Worm (Caenorhabditis elegans) whole organism, L4 larva: ENCODE data around the gene C30B5.6.
A peak's percentile ranks its signal among the peaks of the same experiment; 100 is the strongest.

ENCODE experiments used
- F26F4.8 ChIP-seq: fragments of 200-800 bp; sonication (Bioruptor generic); conservative IDR thresholded peaks from 2 replicates; pipeline ENCODE4 v1.3.6; 2022; ENCODE audit warnings: missing genetic modification characterization, missing compliant biosample characterization
- F44E2.7 ChIP-seq: fragments of 200-800 bp; sonication (Bioruptor generic); IDR thresholded peaks from 2 replicates; pipeline ENCODE4 v2.1.2; 2022; ENCODE audit warnings: missing genetic modification characterization, missing compliant biosample characterization
- F49E8.2 ChIP-seq: sonication (generic microtip); optimal IDR thresholded peaks from 2 replicates; lab custom pipeline; 2016; ENCODE audit warnings: missing compliant biosample characterization, mild to moderate bottlenecking, missing genetic modification characterization, borderline replicate concordance
- R02D3.7 ChIP-seq: fragments of 150-350 bp; sonication (generic microtip); optimal IDR thresholded peaks from 3 replicates; lab custom pipeline; 2014; ENCODE audit warnings: missing biosample characterization, missing genetic modification characterization
- Y105C5A.15 ChIP-seq: fragments of 200-800 bp; sonication (Bioruptor generic); IDR thresholded peaks from 2 replicates; pipeline ENCODE4 v1.3.6; 2022; ENCODE audit warnings: missing genetic modification characterization, missing compliant biosample characterization
- Y75B8A.6 ChIP-seq: fragments of 200-800 bp; sonication (Bioruptor generic); IDR thresholded peaks from 2 replicates; pipeline ENCODE4 v1.3.6; 2022; ENCODE audit warnings: missing genetic modification reagents, missing genetic modification characterization, missing compliant biosample characterization
- ZK546.5 ChIP-seq, 2 experiments: sonication (generic microtip); optimal IDR thresholded peaks; 2 replicates each; lab custom pipeline; 2017; ENCODE audit warnings: missing biosample characterization in 2 of 2, missing genetic modification characterization in 2 of 2
- aha-1 ChIP-seq: fragments of 150-350 bp; peaks from one replicate; lab custom pipeline; 2014; ENCODE audit warnings: missing biosample characterization, missing genetic modification characterization
- ceh-32 ChIP-seq: sonication (generic microtip); optimal IDR thresholded peaks from 2 replicates; lab custom pipeline; 2016; ENCODE audit warnings: mild to moderate bottlenecking, missing genetic modification characterization, missing compliant biosample characterization; ENCODE audit not compliant: poor library complexity
- daf-12 ChIP-seq: fragments of 150-350 bp; optimal IDR thresholded peaks from 2 replicates; lab custom pipeline; 2014; ENCODE audit warnings: missing biosample characterization, missing genetic modification reagents, missing genetic modification characterization
- daf-16 ChIP-seq, 3 experiments: sonication (generic microtip); optimal IDR thresholded peaks; 2 replicates each; lab custom pipeline; 2016 to 2017; ENCODE audit warnings: missing genetic modification characterization in 3 of 3, missing genetic modification reagents in 3 of 3, mild to moderate bottlenecking in 2 of 3, missing compliant biosample characterization in 2 of 3, missing biosample characterization in 1 of 3, moderate library complexity in 1 of 3
- dmd-9 ChIP-seq: fragments of 200-800 bp; sonication (Bioruptor generic); IDR thresholded peaks from 2 replicates; pipeline ENCODE4 v1.3.6; 2022; ENCODE audit warnings: missing genetic modification reagents, missing genetic modification characterization, missing compliant biosample characterization
- egl-27 ChIP-seq: sonication (generic microtip); optimal IDR thresholded peaks from 3 replicates; lab custom pipeline; 2017; ENCODE audit warnings: missing biosample characterization, missing genetic modification reagents, missing genetic modification characterization
- egl-43 ChIP-seq: fragments of 200-800 bp; sonication (Bioruptor generic); IDR thresholded peaks from 2 replicates; pipeline ENCODE4 v1.3.6; 2022; ENCODE audit warnings: missing genetic modification reagents, missing genetic modification characterization, missing compliant biosample characterization
- gei-8 ChIP-seq: fragments of 200-800 bp; sonication (Bioruptor generic); optimal IDR thresholded peaks from 2 replicates; lab custom pipeline; 2018; ENCODE audit warnings: mild to moderate bottlenecking, missing genetic modification characterization, missing compliant biosample characterization
- hif-1 ChIP-seq, 2 experiments: sonication (generic microtip); optimal IDR thresholded peaks; 2 replicates each; lab custom pipeline; 2016 to 2017; ENCODE audit warnings: missing compliant biosample characterization in 2 of 2, missing genetic modification characterization in 2 of 2, missing genetic modification reagents in 2 of 2, missing genotype in 2 of 2, mild to moderate bottlenecking in 1 of 2
- hlh-11 ChIP-seq: fragments of 200-800 bp; sonication (Bioruptor generic); optimal IDR thresholded peaks from 2 replicates; lab custom pipeline; 2018; ENCODE audit warnings: mild to moderate bottlenecking, missing genetic modification characterization, missing compliant biosample characterization
- hlh-30 ChIP-seq: sonication (generic microtip); optimal IDR thresholded peaks from 2 replicates; lab custom pipeline; 2017; ENCODE audit warnings: antibody characterized with exemption, mild to moderate bottlenecking, missing genetic modification characterization, missing compliant biosample characterization; ENCODE audit not compliant: insufficient read depth
- hmg-1.1 ChIP-seq: fragments of 200-800 bp; sonication (Bioruptor generic); IDR thresholded peaks from 2 replicates; pipeline ENCODE4 v1.3.6; 2022; ENCODE audit warnings: missing genetic modification reagents, missing genetic modification characterization, missing compliant biosample characterization
- lin-1 ChIP-seq: fragments of 200-800 bp; sonication (Bioruptor generic); IDR thresholded peaks from 2 replicates; pipeline ENCODE4 v1.3.6; 2022; ENCODE audit warnings: missing genetic modification reagents, missing genetic modification characterization, missing compliant biosample characterization
- lin-13 ChIP-seq: fragments of 150-350 bp; optimal IDR thresholded peaks from 2 replicates; lab custom pipeline; 2014; ENCODE audit warnings: missing biosample characterization, missing genetic modification reagents, missing genetic modification characterization
- lir-3 ChIP-seq: sonication (generic microtip); optimal IDR thresholded peaks from 2 replicates; lab custom pipeline; 2016; ENCODE audit warnings: mild to moderate bottlenecking, missing genetic modification characterization, missing compliant biosample characterization
- madf-5 ChIP-seq, 2 experiments: fragments of 200-800 bp; sonication (Bioruptor generic); IDR thresholded peaks; 2 replicates each; pipeline ENCODE4 v1.3.6; 2022; ENCODE audit warnings: missing compliant biosample characterization in 2 of 2, missing genetic modification characterization in 2 of 2
- mep-1 ChIP-seq: fragments of 150-350 bp; sonication (generic microtip); optimal IDR thresholded peaks from 3 replicates; lab custom pipeline; 2014; ENCODE audit warnings: missing biosample characterization, missing genetic modification characterization
- mes-2 ChIP-seq: sonication (generic microtip); optimal IDR thresholded peaks from 2 replicates; lab custom pipeline; 2016; ENCODE audit warnings: missing genotype, mild to moderate bottlenecking, missing genetic modification characterization, missing compliant biosample characterization; ENCODE audit not compliant: poor library complexity, severe bottlenecking
- nhr-11 ChIP-seq: fragments of 150-350 bp; optimal IDR thresholded peaks from 2 replicates; lab custom pipeline; 2014; ENCODE audit warnings: missing biosample characterization, missing genetic modification characterization
- nhr-25 ChIP-seq: sonication (generic microtip); optimal IDR thresholded peaks from 2 replicates; lab custom pipeline; 2017; ENCODE audit warnings: missing genetic modification characterization, mild to moderate bottlenecking, missing compliant biosample characterization, antibody characterized with exemption, moderate library complexity, borderline replicate concordance; ENCODE audit not compliant: insufficient read depth
- nhr-6 ChIP-seq: fragments of 150-350 bp; optimal IDR thresholded peaks from 2 replicates; lab custom pipeline; 2014; ENCODE audit warnings: missing biosample characterization, missing genetic modification characterization
- rbr-2 ChIP-seq: sonication (generic microtip); optimal IDR thresholded peaks from 2 replicates; lab custom pipeline; 2016; ENCODE audit warnings: missing genotype, missing genetic modification characterization, missing compliant biosample characterization
- sdz-12 ChIP-seq: fragments of 200-800 bp; sonication (Bioruptor generic); optimal IDR thresholded peaks from 2 replicates; lab custom pipeline; 2018; ENCODE audit warnings: mild to moderate bottlenecking, missing genetic modification characterization, missing compliant biosample characterization
- snpc-1.2 ChIP-seq: fragments of 200-800 bp; sonication (Bioruptor generic); IDR thresholded peaks from 2 replicates; pipeline ENCODE4 v1.3.6; 2022; ENCODE audit warnings: missing genetic modification reagents, missing genetic modification characterization, missing compliant biosample characterization
- snpc-4 ChIP-seq: fragments of 150-350 bp; optimal IDR thresholded peaks from 2 replicates; lab custom pipeline; 2014; ENCODE audit warnings: missing biosample characterization, missing genetic modification characterization
- spr-3 ChIP-seq: fragments of 200-800 bp; sonication (Bioruptor generic); optimal IDR thresholded peaks from 2 replicates; lab custom pipeline; 2018; ENCODE audit warnings: mild to moderate bottlenecking, missing genetic modification characterization, missing compliant biosample characterization
- unc-39 ChIP-seq: sonication (generic microtip); optimal IDR thresholded peaks from 2 replicates; lab custom pipeline; 2017; ENCODE audit warnings: missing biosample characterization, missing genetic modification characterization
- unc-62 ChIP-seq, 3 experiments: fragments of 150-350 bp in 1 of 3; sonication (generic microtip); optimal IDR thresholded peaks in 2 of 3; peaks in 1 of 3; 1 replicate in 1 of 3; 2 replicates in 2 of 3; lab custom pipeline; 2014 to 2017; ENCODE audit warnings: missing biosample characterization in 3 of 3, missing genetic modification characterization in 3 of 3, missing genetic modification reagents in 3 of 3, missing genotype in 1 of 3
- zfp-2 ChIP-seq: sonication (generic microtip); optimal IDR thresholded peaks from 2 replicates; lab custom pipeline; 2016; ENCODE audit warnings: mild to moderate bottlenecking, missing genetic modification characterization, missing compliant biosample characterization
- zfp-3 ChIP-seq: fragments of 200-800 bp; sonication (Bioruptor generic); conservative IDR thresholded peaks from 2 replicates; pipeline ENCODE4 v1.3.6; 2022; ENCODE audit warnings: missing genetic modification reagents, missing genetic modification characterization, missing compliant biosample characterization
- zip-11 ChIP-seq: fragments of 200-800 bp; sonication (Bioruptor generic); IDR thresholded peaks from 2 replicates; pipeline ENCODE4 v1.3.6; 2022; ENCODE audit warnings: missing genetic modification characterization, missing compliant biosample characterization
- zip-2 ChIP-seq: fragments of 150-350 bp; optimal IDR thresholded peaks from 2 replicates; lab custom pipeline; 2014; ENCODE audit warnings: missing biosample characterization, missing genetic modification characterization
- ztf-11 ChIP-seq: fragments of 150-350 bp; optimal IDR thresholded peaks from 2 replicates; lab custom pipeline; 2014; ENCODE audit warnings: missing biosample characterization, missing genetic modification characterization

The C30B5.6 gene

DNA sequence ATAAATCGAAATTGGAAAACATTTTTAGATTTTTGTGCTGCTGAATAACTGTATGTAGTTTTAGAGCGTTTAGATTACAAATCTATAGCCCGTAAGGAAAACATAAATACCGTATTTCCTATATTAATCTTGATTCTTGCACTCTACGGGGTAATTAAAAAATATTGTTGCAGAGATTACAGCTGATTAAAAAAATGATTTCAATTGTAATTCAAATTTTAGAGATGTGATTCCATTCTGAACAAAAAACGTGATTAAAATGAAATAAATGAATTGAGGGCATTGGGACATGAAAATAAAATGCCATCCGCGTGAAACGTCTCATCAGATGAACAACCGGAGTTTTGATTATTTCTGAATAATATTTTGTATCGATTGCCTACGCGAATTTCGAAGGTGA lies 30.0 kb downstream of the C30B5.6 start, which contains the start of gene cpb-2:
cpb-2 (plus strand) TSS at position 301 of the 400 bp plus-strand sequence.
- TF ChIP-seq hmg-1.1 (no peak), aha-1 (peak; percentile 90)

DNA sequence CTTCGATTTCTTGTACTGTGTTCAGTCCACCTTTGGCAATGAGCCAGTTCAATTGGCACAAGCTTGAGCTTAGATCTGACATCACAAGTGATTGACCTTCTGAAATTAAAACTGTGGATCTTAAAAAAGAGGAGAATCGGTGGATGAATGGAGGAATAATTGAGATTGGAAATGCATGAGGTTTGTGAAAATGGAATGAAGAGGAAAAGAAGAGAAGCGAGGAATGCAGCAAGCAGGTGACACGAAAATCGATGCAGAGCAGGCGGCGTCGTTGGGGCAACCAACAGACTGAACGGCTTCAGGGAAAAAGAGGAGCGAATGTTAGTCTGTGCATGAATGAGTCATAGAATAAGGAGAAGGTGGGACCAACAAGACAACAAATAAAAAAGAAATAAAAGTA lies 31.2 kb downstream of the C30B5.6 start, which contains the start of gene fkh-8:
fkh-8 (minus strand) TSS at position 101 of the 400 bp plus-strand sequence.
- TF ChIP-seq mes-2 (no peak), egl-27 (no peak), snpc-4 (tag; lab: Kevin White, UChicago) (no peak), lin-13 (GFP tag; lab: Kevin White, UChicago) (no peak), nhr-6 (no peak), gei-8 (no peak), zfp-3 (GFP tag; lab: Robert Waterston, UW) (no peak)

DNA sequence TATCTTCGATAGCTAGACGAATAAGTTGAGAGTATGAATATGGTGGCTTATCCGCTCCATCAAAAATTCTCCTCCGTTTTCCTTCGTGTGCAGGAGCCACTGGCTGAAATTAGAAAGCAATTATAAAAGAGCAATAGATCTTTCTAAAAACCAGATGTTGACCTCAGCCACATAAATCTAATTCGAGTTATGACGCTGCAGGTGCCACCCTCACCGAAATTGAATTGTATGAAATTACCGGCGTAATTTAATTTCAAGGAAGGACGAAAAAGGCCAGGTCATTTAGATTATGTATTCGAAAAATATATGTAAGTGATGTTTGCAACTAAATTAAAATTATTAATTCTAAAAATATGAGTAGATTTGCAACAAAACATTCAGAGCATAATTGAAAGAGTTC lies 31.7 kb downstream of the C30B5.6 start:
- TF ChIP-seq snpc-1.2 (no peak), lin-1 (GFP tag; lab: Robert Waterston, UW) (no peak), daf-12 (tag; lab: Kevin White, UChicago) (no peak), mes-2 (no peak), rbr-2 (tag; lab: Kevin White, UChicago) (no peak), spr-3 (no peak), ceh-32 (tag; lab: Kevin White, UChicago) (no peak), zip-11 (no peak), F26F4.8 (GFP tag; lab: Robert Waterston, UW) (no peak), ztf-11 (tag; lab: Kevin White, UChicago) (no peak), F49E8.2 (tag; lab: Kevin White, UChicago) (no peak), zip-2 (tag; lab: Kevin White, UChicago) (no peak), ZK546.5 (tag; optimal IDR thresholded peaks at IDR 0.05; lab: Kevin White, UChicago) (no peak), hif-1 (tag; optimal IDR thresholded peaks at IDR 0.05; lab: Kevin White, UChicago) (no peak), unc-62 (GFP tag; optimal IDR thresholded peaks at IDR 0.05 in 1 of 2; lab: Kevin White, UChicago) (no peak), unc-62 (tag; optimal IDR thresholded peaks at IDR 0.05; lab: Kevin White, UChicago) (no peak), madf-5 (GFP tag; IDR thresholded peaks at IDR 0.05; lab: Robert Waterston, UW) (no peak), R02D3.7 (tag; lab: Kevin White, UChicago) (no peak), F44E2.7 (no peak)

DNA sequence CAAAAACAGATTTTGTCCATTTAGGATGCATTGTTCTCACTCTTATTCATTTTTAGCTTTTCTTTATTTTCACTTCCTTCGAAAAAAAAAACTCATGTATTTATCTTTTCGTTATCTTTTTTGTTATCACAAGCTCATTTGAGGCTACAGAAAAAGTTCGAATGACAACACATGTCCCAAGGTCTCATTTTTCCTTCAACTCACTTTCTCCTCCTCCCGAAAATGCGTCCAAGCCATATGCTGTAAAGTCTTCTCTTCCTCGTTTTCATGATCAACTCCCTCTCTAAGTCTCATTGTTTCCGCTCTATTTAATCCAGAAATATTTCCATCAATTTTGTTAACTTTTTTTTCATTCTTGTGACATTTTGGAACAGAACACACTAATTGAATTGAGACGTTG lies 41.1 kb downstream of the C30B5.6 start:
- TF ChIP-seq aha-1 (no peak), unc-39 (tag; lab: Kevin White, UChicago) (no peak), daf-16 (GFP tag; optimal IDR thresholded peaks at IDR 0.05; lab: Kevin White, UChicago) (peak in 1 of 2 experiments; percentile 23), daf-16 (tag; optimal IDR thresholded peaks at IDR 0.05; lab: Kevin White, UChicago) (no peak), egl-43 (GFP tag; lab: Robert Waterston, UW) (no peak), zfp-2 (tag; lab: Kevin White, UChicago) (no peak), hlh-11 (tag; lab: Kevin White, UChicago) (peak; percentile 2), rbr-2 (tag; lab: Kevin White, UChicago) (no peak), lin-1 (GFP tag; lab: Robert Waterston, UW) (no peak), nhr-11 (tag; lab: Kevin White, UChicago) (peak; percentile 51), mep-1 (tag; lab: Kevin White, UChicago) (no peak), hlh-30 (tag; lab: Kevin White, UChicago) (peak; percentile 47), dmd-9 (GFP tag; lab: Robert Waterston, UW) (no peak), Y75B8A.6 (GFP tag; lab: Robert Waterston, UW) (no peak), Y105C5A.15 (GFP tag; lab: Robert Waterston, UW) (no peak), nhr-25 (no peak), mes-2 (no peak), zip-11 (no peak), lir-3 (no peak), sdz-12 (GFP tag; lab: Kevin White, UChicago) (no peak)
